Worm (Caenorhabditis elegans): ENCODE results near the gene set-9.
A peak's percentile ranks its signal among the peaks of the same experiment; 100 is the strongest.

set-9 gene

DNA sequence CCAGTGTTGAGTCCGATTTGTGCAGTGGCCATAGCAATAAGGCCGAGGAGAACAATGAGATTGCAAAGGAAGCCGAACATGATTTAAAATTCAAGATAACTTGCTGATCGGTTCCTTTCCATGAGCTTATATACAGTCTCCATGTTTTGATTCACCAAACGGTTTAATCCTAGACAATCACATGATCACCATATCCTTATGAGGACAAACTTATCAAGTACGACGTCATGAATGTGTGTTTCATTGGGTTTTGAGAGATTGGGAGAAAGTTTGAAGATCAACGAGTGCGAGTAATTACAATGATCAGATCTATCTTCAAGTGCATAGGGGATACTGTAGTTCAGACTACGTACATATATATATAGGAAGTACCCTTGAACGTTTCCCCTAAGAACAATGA is 17.2 kb upstream of the set-9 start, which contains the start of gene dct-7:
Gene dct-7, minus strand, starts transcription at position 101 of the 400 bp plus-strand sequence.
- TF ChIP-seq sma-9 (GFP tag; optimal IDR thresholded peaks at IDR 0.05), result peak; percentile 23
- TF ChIP-seq sma-9 (tag; optimal IDR thresholded peaks at IDR 0.05), result no peak
- no peak for TF ChIP-seq lsy-2 (tag; optimal IDR thresholded peaks at IDR 0.05)

DNA sequence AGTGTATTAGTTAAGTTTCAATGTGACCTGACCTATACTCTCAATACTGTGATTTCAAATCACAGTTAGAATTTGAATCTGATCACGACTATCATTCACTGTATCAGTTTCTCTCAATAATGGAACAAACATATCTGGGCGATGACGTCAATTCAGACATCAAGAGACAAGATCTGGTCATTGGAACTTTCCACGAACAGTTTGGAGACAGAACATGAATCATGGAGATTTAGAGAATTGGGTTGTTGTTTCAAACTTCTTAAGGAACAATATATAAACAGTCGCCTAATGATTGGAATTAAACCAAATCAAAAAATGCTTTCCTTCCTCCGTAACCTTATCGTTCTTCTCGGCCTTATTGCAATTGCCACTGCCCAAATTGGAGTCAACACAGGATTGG is 16.5 kb upstream of the set-9 start, which contains the start of gene F15E6.4:
Gene F15E6.4, plus strand, starts transcription at position 301 of the 400 bp plus-strand sequence.
- TF ChIP-seq ama-1 (optimal IDR thresholded peaks at IDR 0.05) (no peak), mdl-1 (tag; optimal IDR thresholded peaks at IDR 0.05) (no peak), sma-3 (GFP tag; optimal IDR thresholded peaks at IDR 0.05) (no peak), Y55F3AM.14 (GFP tag; optimal IDR thresholded peaks at IDR 0.05) (no peak)

DNA sequence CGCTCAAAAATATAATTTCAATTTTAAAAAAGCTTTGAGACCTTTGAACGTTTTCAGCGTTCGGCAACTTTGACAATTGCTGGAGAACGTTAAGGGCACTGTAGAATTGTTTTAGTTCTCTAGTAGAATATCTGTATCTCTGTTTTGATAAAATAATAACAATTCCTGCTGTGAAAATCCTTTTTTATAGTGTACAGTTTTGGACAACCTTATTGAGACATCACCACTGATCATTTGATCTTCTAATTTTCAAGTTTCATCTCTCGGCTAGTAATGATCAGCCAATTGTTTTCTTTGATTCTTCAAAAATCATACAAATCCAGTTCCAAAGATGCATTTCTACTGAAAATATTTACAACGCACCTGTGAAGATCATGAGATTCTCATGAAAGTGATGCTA is 15.1 kb upstream of the set-9 start, which contains the start of gene F15E6.10:
Gene F15E6.10, plus strand, starts transcription at position 301 of the 400 bp plus-strand sequence.
- no peak for TF ChIP-seq nhr-12 (tag; optimal IDR thresholded peaks at IDR 0.05)
- TF ChIP-seq ztf-4 (tag; optimal IDR thresholded peaks at IDR 0.05), result no peak
- TF ChIP-seq lin-39 (tag; optimal IDR thresholded peaks at IDR 0.05), result no peak

DNA sequence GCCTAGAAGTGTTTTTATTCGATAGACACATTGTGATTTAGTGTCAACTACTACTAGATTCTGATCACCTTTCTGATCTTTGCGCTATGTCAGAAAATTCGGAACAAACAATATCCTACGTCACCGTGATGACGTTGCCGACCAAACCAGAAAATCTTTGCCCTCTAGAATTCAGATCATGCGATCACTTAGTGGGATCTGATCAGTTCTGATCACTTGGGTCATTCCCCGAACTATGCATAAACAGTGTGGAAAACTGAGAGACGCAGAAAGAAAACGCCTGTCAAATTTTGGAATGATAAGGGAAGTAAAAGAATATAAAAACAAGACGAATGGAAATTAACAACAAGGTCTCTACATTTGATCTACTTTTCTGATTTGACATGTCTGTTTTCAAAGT is 13.1 kb upstream of the set-9 start, which contains the start of gene F15E6.3:
Gene F15E6.3, plus strand, starts transcription at position 344 of the 400 bp plus-strand sequence.
- no peak for TF ChIP-seq mbf-1 (tag; optimal IDR thresholded peaks at IDR 0.05)
- no peak for TF ChIP-seq aly-2 (tag; optimal IDR thresholded peaks at IDR 0.05)
- TF ChIP-seq unc-62 (GFP tag; optimal IDR thresholded peaks at IDR 0.05), result no peak
- no peak for TF ChIP-seq elt-3 (tag; optimal IDR thresholded peaks at IDR 0.05)
- TF ChIP-seq snpc-4 (tag; optimal IDR thresholded peaks at IDR 0.05), result no peak
- peak; percentile 18 for TF ChIP-seq nhr-129 (tag; optimal IDR thresholded peaks at IDR 0.05)
- TF ChIP-seq R02D3.7 (tag; optimal IDR thresholded peaks at IDR 0.05), result no peak
- no peak for TF ChIP-seq unc-39 (tag; optimal IDR thresholded peaks at IDR 0.05)
- peak; percentile 23 for TF ChIP-seq gmeb-1 (tag; optimal IDR thresholded peaks at IDR 0.05)
- no peak for TF ChIP-seq lin-39 (tag; optimal IDR thresholded peaks at IDR 0.05)
- no peak for TF ChIP-seq crh-2 (tag; optimal IDR thresholded peaks at IDR 0.05)
- no peak for TF ChIP-seq egl-27 (tag; optimal IDR thresholded peaks at IDR 0.05)
- TF ChIP-seq mdl-1 (tag; optimal IDR thresholded peaks at IDR 0.05), result no peak
- TF ChIP-seq nhr-25 (tag; optimal IDR thresholded peaks at IDR 0.05), result peak; percentile 72
- TF ChIP-seq ceh-82 (tag; optimal IDR thresholded peaks at IDR 0.05), result no peak
- TF ChIP-seq nhr-237 (tag; optimal IDR thresholded peaks at IDR 0.05), result no peak
- TF ChIP-seq ztf-4 (tag; optimal IDR thresholded peaks at IDR 0.05), result no peak
- TF ChIP-seq sma-9 (GFP tag; optimal IDR thresholded peaks at IDR 0.05), result peak; percentile 78
- no peak for TF ChIP-seq sma-9 (tag; optimal IDR thresholded peaks at IDR 0.05)
- TF ChIP-seq lin-13 (GFP tag; optimal IDR thresholded peaks at IDR 0.05), result no peak
- TF ChIP-seq lin-11 (tag; optimal IDR thresholded peaks at IDR 0.05), result no peak
- no peak for TF ChIP-seq lsy-2 (tag; optimal IDR thresholded peaks at IDR 0.05)
- TF ChIP-seq ZK546.5 (tag; optimal IDR thresholded peaks at IDR 0.05), result no peak
- no peak for TF ChIP-seq F13H6.1 (tag; optimal IDR thresholded peaks at IDR 0.05)
- no peak for TF ChIP-seq C34F6.9 (tag; optimal IDR thresholded peaks at IDR 0.05)
- no peak for TF ChIP-seq alr-1 (tag; optimal IDR thresholded peaks at IDR 0.05)
- TF ChIP-seq sma-3 (GFP tag; optimal IDR thresholded peaks at IDR 0.05), result peak; percentile 85
- peak; percentile 72 for TF ChIP-seq nhr-21 (tag; optimal IDR thresholded peaks at IDR 0.05)
- TF ChIP-seq Y55F3AM.14 (GFP tag; optimal IDR thresholded peaks at IDR 0.05), result no peak
- TF ChIP-seq nhr-77 (tag; optimal IDR thresholded peaks at IDR 0.05), result no peak
- no peak for TF ChIP-seq ceh-16 (tag; optimal IDR thresholded peaks at IDR 0.05)
- TF ChIP-seq blmp-1 (tag; optimal IDR thresholded peaks at IDR 0.05; ENCODE audit: insufficient read depth), result no peak
- no peak for TF ChIP-seq mab-5 (tag; optimal IDR thresholded peaks at IDR 0.05)
- no peak for TF ChIP-seq unc-55 (GFP tag; optimal IDR thresholded peaks at IDR 0.05)
- TF ChIP-seq ztf-1 (GFP tag; conservative IDR thresholded peaks at IDR 0.05), result no peak

DNA sequence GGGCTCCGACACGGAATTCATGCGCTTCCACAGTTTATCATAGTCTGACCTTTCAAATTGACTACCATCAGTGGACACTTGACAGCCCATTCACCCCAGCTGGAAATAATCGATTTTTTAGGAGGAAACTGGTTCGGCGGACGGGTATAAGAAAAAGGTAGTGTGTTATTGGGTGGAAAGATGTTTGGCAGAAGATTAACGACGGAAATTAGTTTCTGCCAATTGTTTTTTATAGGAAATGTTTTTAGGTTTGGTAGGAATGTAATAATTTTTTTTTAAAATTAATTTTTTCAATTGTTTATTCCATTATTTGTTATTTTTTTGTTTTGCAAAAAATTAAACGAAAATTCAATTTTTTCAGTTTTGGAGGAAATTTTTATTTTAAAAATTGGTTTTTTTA is 8.7 kb upstream of the set-9 start, which contains the start of gene F15E6.9:
Gene F15E6.9, minus strand, starts transcription at position 101 of the 400 bp plus-strand sequence.
- no peak for TF ChIP-seq ztf-1 (GFP tag; conservative IDR thresholded peaks at IDR 0.05)
- TF ChIP-seq nhr-10 (tag; optimal IDR thresholded peaks at IDR 0.05), result no peak
- no peak for TF ChIP-seq ZK546.5 (tag; optimal IDR thresholded peaks at IDR 0.05)
- TF ChIP-seq unc-39 (tag; optimal IDR thresholded peaks at IDR 0.05), result no peak
- TF ChIP-seq F13H6.1 (tag; optimal IDR thresholded peaks at IDR 0.05), result no peak
- no peak for TF ChIP-seq sma-9 (GFP tag; optimal IDR thresholded peaks at IDR 0.05)
- TF ChIP-seq sma-9 (tag; optimal IDR thresholded peaks at IDR 0.05), result no peak
- no peak for TF ChIP-seq skn-1 (tag; optimal IDR thresholded peaks at IDR 0.05)
- no peak for TF ChIP-seq blmp-1 (tag; optimal IDR thresholded peaks at IDR 0.05; ENCODE audit: insufficient read depth)
- TF ChIP-seq nhr-6 (tag; optimal IDR thresholded peaks at IDR 0.05), result no peak
- no peak for TF ChIP-seq nhr-21 (tag; optimal IDR thresholded peaks at IDR 0.05)
- TF ChIP-seq elt-3 (tag; optimal IDR thresholded peaks at IDR 0.05), result no peak
- no peak for TF ChIP-seq nhr-77 (tag; optimal IDR thresholded peaks at IDR 0.05)
- no peak for TF ChIP-seq peb-1 (tag; optimal IDR thresholded peaks at IDR 0.05)
- TF ChIP-seq crh-2 (tag; optimal IDR thresholded peaks at IDR 0.05), result no peak
- no peak for TF ChIP-seq dmd-4 (tag; optimal IDR thresholded peaks at IDR 0.05)
- TF ChIP-seq ztf-4 (tag; optimal IDR thresholded peaks at IDR 0.05), result no peak

All from whole organism, L2 larva.